Worm (Caenorhabditis elegans) whole organism, early embryonic: ENCODE measurements around the gene Y46G5A.34.

Experiments used
- B0310.2 ChIP-seq: sonication (generic microtip); optimal IDR thresholded peaks from 2 replicates; lab custom pipeline; 2016; ENCODE audit warnings: mild to moderate bottlenecking, missing genetic modification characterization, missing compliant biosample characterization
- F13C5.2 ChIP-seq: sonication (generic microtip); optimal IDR thresholded peaks from 2 replicates; lab custom pipeline; 2017; ENCODE audit warnings: mild to moderate bottlenecking, missing genetic modification characterization, inconsistent platforms, missing compliant biosample characterization
- ama-1 ChIP-seq: fragments of 150-350 bp; optimal IDR thresholded peaks from 2 replicates; lab custom pipeline; 2014
- ceh-36 ChIP-seq: sonication (generic microtip); optimal IDR thresholded peaks from 2 replicates; lab custom pipeline; 2016; ENCODE audit warnings: missing genetic modification characterization, inconsistent platforms, missing compliant biosample characterization
- flt-1 ChIP-seq: fragments of 200-800 bp; sonication (Bioruptor generic); IDR thresholded peaks from 2 replicates; pipeline ENCODE4 v1.3.6; 2022; ENCODE audit warnings: missing genetic modification characterization, missing compliant biosample characterization
- hmbx-1 ChIP-seq: sonication (generic microtip); optimal IDR thresholded peaks from 2 replicates; lab custom pipeline; 2016; ENCODE audit warnings: mild to moderate bottlenecking, missing genetic modification characterization, missing compliant biosample characterization
- hmg-4 ChIP-seq: fragments of 200-800 bp; sonication (Bioruptor generic); optimal IDR thresholded peaks from 2 replicates; lab custom pipeline; 2018; ENCODE audit warnings: mild to moderate bottlenecking, missing genetic modification characterization, missing compliant biosample characterization
- scrt-1 ChIP-seq: fragments of 200-800 bp; sonication (Bioruptor generic); IDR thresholded peaks from 2 replicates; pipeline ENCODE4 v1.3.6; 2022; ENCODE audit warnings: missing genetic modification characterization, missing compliant biosample characterization
- tbx-11 ChIP-seq: fragments of 200-800 bp; sonication (Bioruptor generic); IDR thresholded peaks from 2 replicates; pipeline ENCODE4 v1.3.6; 2022; ENCODE audit warnings: missing genetic modification characterization, missing compliant biosample characterization
- tra-4 ChIP-seq: sonication (generic microtip); optimal IDR thresholded peaks from 2 replicates; lab custom pipeline; 2017; ENCODE audit warnings: missing genetic modification characterization, missing compliant biosample characterization

DNA sequence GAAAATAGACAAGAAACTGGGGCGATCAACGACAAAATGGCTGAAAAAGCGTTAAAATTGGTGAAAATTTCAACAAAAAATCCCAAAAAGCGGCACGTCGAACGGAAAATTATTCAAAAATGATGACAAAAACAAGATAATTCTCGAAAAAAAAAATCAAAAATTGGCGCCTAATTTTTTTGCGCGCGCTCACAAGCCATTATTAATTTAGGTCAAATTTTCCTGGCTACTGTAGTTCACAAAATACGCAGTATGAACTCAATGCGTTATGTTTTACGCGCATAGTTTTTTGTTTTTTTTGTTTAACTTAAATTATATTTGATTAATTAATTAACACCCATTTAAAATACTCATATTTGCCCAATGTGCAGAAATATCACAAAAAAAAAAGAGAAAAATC, 37.2 kb upstream of the Y46G5A.34 start:
- TF ChIP-seq ama-1 (lab: Kevin White, UChicago) (no peak), F13C5.2 (tag; lab: Kevin White, UChicago) (no peak), ceh-36 (no peak), hmg-4 (no peak), B0310.2 (tag; lab: Kevin White, UChicago) (no peak), flt-1 (no peak), hmbx-1 (tag; lab: Kevin White, UChicago) (no peak), tbx-11 (no peak), tra-4 (tag; lab: Kevin White, UChicago) (no peak), scrt-1 (no peak)
